Worm (Caenorhabditis elegans) whole organism, L3 larva: ENCODE measurements around the gene F33H12.1.
A peak's percentile ranks its signal among the peaks of the same experiment; 100 is the strongest.
"Not testable (repeated sequence)": the region's sequence is repeated elsewhere in the genome, so short reads cannot be mapped to it uniquely, and the experiment has no call there.

Experiments
- R02D3.7 ChIP-seq: fragments of 150-350 bp; optimal IDR thresholded peaks from 2 replicates; lab custom pipeline; 2014; ENCODE audit warnings: missing biosample characterization, missing genetic modification characterization
- ama-1 ChIP-seq: fragments of 150-350 bp; optimal IDR thresholded peaks from 2 replicates; lab custom pipeline; 2018
- ceh-28 ChIP-seq: fragments of 150-350 bp; optimal IDR thresholded peaks from 2 replicates; lab custom pipeline; 2014; ENCODE audit warnings: missing biosample characterization, missing genetic modification reagents, missing genetic modification characterization
- ceh-82 ChIP-seq: fragments of 150-350 bp; optimal IDR thresholded peaks from 2 replicates; lab custom pipeline; 2014; ENCODE audit warnings: missing biosample characterization, missing genetic modification characterization
- ceh-9 ChIP-seq: sonication (generic microtip); optimal IDR thresholded peaks from 2 replicates; lab custom pipeline; 2018; ENCODE audit warnings: missing biosample characterization, missing genetic modification characterization
- daf-12 ChIP-seq: fragments of 150-350 bp; optimal IDR thresholded peaks from 2 replicates; lab custom pipeline; 2014; ENCODE audit warnings: missing biosample characterization, missing genetic modification reagents, missing genetic modification characterization
- egl-27 ChIP-seq: sonication (generic microtip); optimal IDR thresholded peaks from 4 replicates; lab custom pipeline; 2017; ENCODE audit warnings: missing biosample characterization, missing genetic modification reagents, missing genetic modification characterization
- egl-5 ChIP-seq: fragments of 150-350 bp; optimal IDR thresholded peaks from 2 replicates; lab custom pipeline; 2017; ENCODE audit warnings: missing biosample characterization, missing genetic modification reagents, missing genetic modification characterization, inconsistent platforms
- elt-1 ChIP-seq: fragments of 150-350 bp; optimal IDR thresholded peaks from 2 replicates; lab custom pipeline; 2014; ENCODE audit warnings: missing biosample characterization, missing genetic modification characterization
- elt-2 ChIP-seq: sonication (generic microtip); optimal IDR thresholded peaks from 2 replicates; lab custom pipeline; 2016; ENCODE audit warnings: missing genetic modification reagents, mild to moderate bottlenecking, missing genetic modification characterization, missing compliant biosample characterization
- elt-3 ChIP-seq, 3 experiments: fragments of 150-350 bp in 1 of 3; sonication (generic microtip) in 2 of 3; optimal IDR thresholded peaks; 2 replicates in 2 of 3; 4 replicates in 1 of 3; lab custom pipeline; 2014 to 2017; ENCODE audit warnings: missing biosample characterization in 3 of 3, missing genetic modification characterization in 3 of 3
- fkh-10 ChIP-seq: sonication (generic microtip); optimal IDR thresholded peaks from 2 replicates; lab custom pipeline; 2017; ENCODE audit warnings: missing biosample characterization, missing genetic modification reagents, missing genetic modification characterization
- fos-1 ChIP-seq: fragments of 150-350 bp; optimal IDR thresholded peaks from 2 replicates; lab custom pipeline; 2014; ENCODE audit warnings: missing biosample characterization, missing genetic modification characterization
- hmg-11 ChIP-seq: sonication (generic microtip); optimal IDR thresholded peaks from 2 replicates; lab custom pipeline; 2016; ENCODE audit warnings: missing genetic modification characterization, missing compliant biosample characterization
- jun-1 ChIP-seq: fragments of 150-350 bp; optimal IDR thresholded peaks from 2 replicates; lab custom pipeline; 2014; ENCODE audit warnings: missing biosample characterization, missing genetic modification reagents, missing genetic modification characterization
- lin-15B ChIP-seq: fragments of 150-350 bp; optimal IDR thresholded peaks from 2 replicates; lab custom pipeline; 2014; ENCODE audit warnings: missing biosample characterization, missing genetic modification characterization
- lin-39 ChIP-seq: fragments of 150-350 bp; optimal IDR thresholded peaks from 2 replicates; lab custom pipeline; 2018; ENCODE audit warnings: missing biosample characterization, missing genetic modification reagents, missing genetic modification characterization
- lsy-12 ChIP-seq: sonication (generic microtip); optimal IDR thresholded peaks from 2 replicates; lab custom pipeline; 2016; ENCODE audit warnings: mild to moderate bottlenecking, missing genetic modification characterization, missing compliant biosample characterization
- mdl-1 ChIP-seq: fragments of 150-350 bp; optimal IDR thresholded peaks from 2 replicates; lab custom pipeline; 2014; ENCODE audit warnings: missing biosample characterization, missing genetic modification characterization
- nfya-1 ChIP-seq: sonication (generic microtip); optimal IDR thresholded peaks from 2 replicates; lab custom pipeline; 2017; ENCODE audit warnings: missing genetic modification characterization, mild to moderate bottlenecking, missing compliant biosample characterization, antibody characterized with exemption, moderate library complexity; ENCODE audit not compliant: insufficient read depth
- nhr-11 ChIP-seq: fragments of 150-350 bp; optimal IDR thresholded peaks from 2 replicates; lab custom pipeline; 2014; ENCODE audit warnings: missing biosample characterization, missing genetic modification characterization
- nhr-12 ChIP-seq: fragments of 150-350 bp; optimal IDR thresholded peaks from 2 replicates; lab custom pipeline; 2014; ENCODE audit warnings: missing biosample characterization, missing genetic modification characterization
- nhr-23 ChIP-seq: fragments of 150-350 bp; optimal IDR thresholded peaks from 2 replicates; lab custom pipeline; 2014; ENCODE audit warnings: missing biosample characterization, missing genetic modification reagents, missing genetic modification characterization
- nhr-237 ChIP-seq: fragments of 150-350 bp; optimal IDR thresholded peaks from 2 replicates; lab custom pipeline; 2014; ENCODE audit warnings: missing biosample characterization, missing genetic modification characterization
- nhr-28 ChIP-seq: fragments of 150-350 bp; optimal IDR thresholded peaks from 2 replicates; lab custom pipeline; 2014; ENCODE audit warnings: missing biosample characterization, missing genetic modification characterization
- nhr-67 ChIP-seq: fragments of 150-350 bp; optimal IDR thresholded peaks from 2 replicates; lab custom pipeline; 2014; ENCODE audit warnings: missing biosample characterization, missing genetic modification characterization
- nhr-76 ChIP-seq: fragments of 150-350 bp; sonication (generic microtip); optimal IDR thresholded peaks from 5 replicates; lab custom pipeline; 2014; ENCODE audit warnings: missing biosample characterization, missing genetic modification characterization
- nhr-77 ChIP-seq: fragments of 150-350 bp; optimal IDR thresholded peaks from 2 replicates; lab custom pipeline; 2014; ENCODE audit warnings: missing biosample characterization, missing genetic modification characterization
- pha-4 ChIP-seq: fragments of 150-350 bp; optimal IDR thresholded peaks from 2 replicates; lab custom pipeline; 2014; ENCODE audit warnings: missing biosample characterization, missing genetic modification reagents, missing genetic modification characterization
- pqm-1 ChIP-seq: fragments of 150-350 bp; optimal IDR thresholded peaks from 2 replicates; lab custom pipeline; 2017; ENCODE audit warnings: missing biosample characterization, missing genetic modification characterization, inconsistent platforms
- skn-1 ChIP-seq: fragments of 150-350 bp; optimal IDR thresholded peaks from 2 replicates; lab custom pipeline; 2014; ENCODE audit warnings: missing biosample characterization, missing genetic modification characterization
- snpc-4 ChIP-seq: fragments of 150-350 bp; optimal IDR thresholded peaks from 2 replicates; lab custom pipeline; 2014; ENCODE audit warnings: missing biosample characterization, missing genetic modification characterization
- unc-62 ChIP-seq: fragments of 150-350 bp; sonication (generic microtip); optimal IDR thresholded peaks from 4 replicates; lab custom pipeline; 2014; ENCODE audit warnings: missing biosample characterization, missing genetic modification reagents, missing genetic modification characterization

Gene F33H12.1

ce11 chrII:2600176-2600575 lies at the start of gene F33H12.1:
TSS of gene F33H12.1 (plus strand) at chrII:2600476.
- not testable (repeated sequence) for TF ChIP-seq ama-1 (lab: Kevin White, UChicago); egl-27 (tag; lab: Kevin White, UChicago); nfya-1

DNA sequence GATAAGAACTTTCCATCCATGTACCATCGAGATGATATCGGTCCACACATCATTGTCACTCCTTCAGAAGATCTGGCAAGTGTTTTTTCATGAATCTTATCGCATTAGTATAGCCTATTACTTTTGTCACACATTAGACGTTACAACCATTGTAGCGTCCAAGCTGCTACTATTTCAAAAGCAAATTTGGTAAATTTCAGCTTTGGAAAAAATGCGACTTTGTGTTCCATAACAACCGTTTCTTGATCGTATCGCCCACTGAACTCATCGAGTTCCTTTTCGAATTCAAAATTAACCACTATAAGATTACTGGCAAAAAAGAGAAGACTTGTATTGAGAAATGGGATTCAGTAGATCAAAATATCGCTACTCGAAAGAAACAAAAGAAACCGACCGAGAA lies 47.2 kb upstream of the F33H12.1 start:
- TF ChIP-seq nhr-67 (tag; lab: Kevin White, UChicago): no peak
- no peak for TF ChIP-seq pha-4
- TF ChIP-seq lin-39 (tag; lab: Kevin White, UChicago): no peak
- no peak for TF ChIP-seq nhr-12
- TF ChIP-seq fkh-10 (GFP tag; lab: Kevin White, UChicago): no peak
- no peak for TF ChIP-seq daf-12 (tag; lab: Kevin White, UChicago)
- no peak for TF ChIP-seq ceh-9 (tag; lab: Kevin White, UChicago)
- TF ChIP-seq lsy-12 (tag; lab: Kevin White, UChicago): no peak
- no peak for TF ChIP-seq pqm-1
- TF ChIP-seq elt-1 (tag; lab: Kevin White, UChicago): no peak

DNA sequence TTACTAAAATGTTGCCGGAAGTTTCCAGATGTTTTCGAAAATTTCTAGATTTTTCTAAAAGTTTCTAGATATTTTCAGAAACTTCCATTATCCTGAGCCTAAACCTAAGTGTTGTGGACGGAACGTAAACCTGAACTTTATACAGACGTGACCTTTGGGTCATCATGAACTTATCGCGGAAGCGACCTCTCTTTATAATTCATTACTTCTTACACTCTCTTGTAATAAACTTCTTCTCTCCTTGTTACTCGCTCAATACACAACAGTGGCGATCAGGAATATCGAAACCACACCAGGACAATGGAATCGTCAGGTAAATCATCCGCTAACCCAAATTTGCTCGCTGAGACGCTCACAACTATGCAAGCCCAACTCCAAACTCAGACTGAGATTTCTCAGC lies 46.6 kb upstream of the F33H12.1 start, which contains the start of gene K02F6.1:
Gene K02F6.1, plus strand, starts transcription at position 301 of the 400 bp plus-strand sequence.
- not testable (repeated sequence) for TF ChIP-seq unc-62 (GFP tag; lab: Kevin White, UChicago); lin-15B (tag; lab: Kevin White, UChicago); nhr-76 (tag; lab: Kevin White, UChicago)

DNA sequence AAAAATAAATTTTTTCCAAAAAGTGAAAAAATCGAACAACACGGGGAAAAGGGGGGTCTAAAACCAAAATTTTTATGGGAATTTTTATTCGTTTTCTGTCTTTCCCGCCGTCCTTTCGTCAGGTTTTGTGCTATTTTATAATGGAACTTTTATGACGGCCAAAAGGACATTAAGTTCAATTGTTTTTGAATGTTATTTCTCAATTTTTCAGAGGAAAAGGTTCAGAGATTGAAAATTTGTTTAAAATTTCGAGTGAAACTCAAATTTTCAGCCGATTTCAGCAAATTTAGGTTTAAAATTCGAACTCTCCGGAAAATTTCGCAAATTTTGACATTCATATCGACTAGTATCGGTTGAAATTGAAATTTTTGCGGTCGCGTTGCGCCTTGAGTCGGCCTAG lies 36.3 kb upstream of the F33H12.1 start, which contains the start of gene nep-18:
Gene nep-18, minus strand, starts transcription at position 101 of the 400 bp plus-strand sequence.
- TF ChIP-seq lsy-12 (tag; lab: Kevin White, UChicago): no peak
- TF ChIP-seq nhr-77 (tag; lab: Kevin White, UChicago): no peak
- TF ChIP-seq lin-15B (tag; lab: Kevin White, UChicago): no peak
- no peak for TF ChIP-seq nhr-67 (tag; lab: Kevin White, UChicago)
- TF ChIP-seq nhr-237 (tag; lab: Kevin White, UChicago): no peak

DNA sequence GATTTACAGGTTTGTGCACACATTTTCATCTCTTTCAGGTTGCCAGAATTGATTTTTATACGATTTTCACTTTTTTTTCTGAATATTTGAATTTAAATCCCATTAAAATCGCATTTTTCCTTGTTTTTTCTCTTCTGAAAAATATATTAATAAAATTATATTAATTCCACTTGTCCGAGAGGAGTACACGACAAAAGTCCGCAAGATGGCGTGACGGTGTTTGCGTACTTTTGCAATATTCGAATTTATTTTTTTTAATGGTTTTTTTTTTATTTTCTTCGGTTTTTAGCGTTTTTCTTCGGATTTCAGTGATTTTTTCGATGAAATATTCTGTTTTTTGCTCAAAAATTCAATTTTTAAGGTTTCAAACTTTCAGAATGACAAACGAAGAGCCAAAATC lies 35.4 kb upstream of the F33H12.1 start, which contains the start of gene usp-39:
Gene usp-39, plus strand, starts transcription at position 377 of the 400 bp plus-strand sequence.
- TF ChIP-seq skn-1 (tag; lab: Kevin White, UChicago) (peak; percentile 0), fkh-10 (GFP tag; lab: Kevin White, UChicago) (peak; percentile 53), R02D3.7 (tag; lab: Kevin White, UChicago) (peak; percentile 69), elt-1 (tag; lab: Kevin White, UChicago) (no peak), nhr-12 (no peak), ceh-82 (tag; lab: Kevin White, UChicago) (peak; percentile 45), jun-1 (peak; percentile 45), pqm-1 (peak; percentile 5), lin-15B (tag; lab: Kevin White, UChicago) (peak; percentile 89), elt-2 (tag; lab: Kevin White, UChicago) (peak; percentile 55), nhr-23 (tag; lab: Kevin White, UChicago) (peak; percentile 88), nfya-1 (peak; percentile 75), fos-1 (no peak), snpc-4 (tag; lab: Kevin White, UChicago) (peak; percentile 83), unc-62 (GFP tag; lab: Kevin White, UChicago) (peak; percentile 12), ceh-28 (tag; lab: Kevin White, UChicago) (peak; percentile 53), elt-3 (tag; optimal IDR thresholded peaks at IDR 0.05; lab: Kevin White, UChicago) (no peak), hmg-11 (peak; percentile 88), lin-39 (tag; lab: Kevin White, UChicago) (peak; percentile 6), egl-5 (tag; lab: Kevin White, UChicago) (peak; percentile 84), pha-4 (peak; percentile 85), ama-1 (lab: Kevin White, UChicago) (no peak), nhr-11 (tag; lab: Kevin White, UChicago) (no peak)

- TF ChIP-seq mdl-1 (peak; percentile 8), nhr-67 (tag; lab: Kevin White, UChicago) (peak; percentile 34), nhr-12 (peak; percentile 32), nhr-28 (tag; lab: Kevin White, UChicago) (peak; percentile 14)
These were observed 29.8 kb upstream of the F33H12.1 start for ce11 chrII:2570384-2570964.
